Fruit fly (Drosophila melanogaster) Kc167 (cell line): ENCODE measurements around the gene CG11899.

Experiments
- Myc ChIP-seq: fragments of >200 bp; optimal IDR thresholded peaks from 2 replicates; lab custom pipeline; 2017; ENCODE audit warnings: missing external identifiers
- Sin3A ChIP-seq: fragments of >200 bp; optimal IDR thresholded peaks from 2 replicates; lab custom pipeline; 2018; ENCODE audit warnings: missing external identifiers
- h ChIP-seq: fragments of >200 bp; optimal IDR thresholded peaks from 3 replicates; lab custom pipeline; 2018; ENCODE audit warnings: missing external identifiers
- insv ChIP-seq: fragments of >200 bp; optimal IDR thresholded peaks from 3 replicates; lab custom pipeline; 2018; ENCODE audit warnings: missing external identifiers
- psq ChIP-seq: fragments of >200 bp; optimal IDR thresholded peaks from 2 replicates; lab custom pipeline; 2017; ENCODE audit warnings: missing external identifiers
- ttk ChIP-seq: sonication (Bioruptor generic); optimal IDR thresholded peaks from 2 replicates; lab custom pipeline; 2017; ENCODE audit warnings: missing external identifiers

The CG11899 gene

dm6 chr3R:29198299-29198698, 2.0 kb upstream of the CG11899 start:
- TF ChIP-seq Myc (lab: Kevin White, UChicago) = no peak
- TF ChIP-seq psq (lab: Kevin White, UChicago) = no peak
- TF ChIP-seq ttk (lab: Kevin White, UChicago) = no peak
- no peak for TF ChIP-seq h (lab: Kevin White, UChicago)
- TF ChIP-seq insv = no peak
- no peak for TF ChIP-seq Sin3A (lab: Kevin White, UChicago)

- TF ChIP-seq h (lab: Kevin White, UChicago) (no peak), insv (no peak), Sin3A (lab: Kevin White, UChicago) (no peak), ttk (lab: Kevin White, UChicago) (no peak), Myc (lab: Kevin White, UChicago) (no peak), psq (lab: Kevin White, UChicago) (no peak)
Observed at dm6 chr3R:29202418-29202817, 2.2 kb downstream of the CG11899 start, which contains the start of gene Mesh1. TSS of gene Mesh1 (minus strand) at chr3R:29202525.

dm6 chr3R:29204033-29204432, 3.8 kb downstream of the CG11899 start, which contains the start of gene Cyt-c1L:
TSS of gene Cyt-c1L (minus strand) at chr3R:29204133.
- TF ChIP-seq Sin3A (lab: Kevin White, UChicago) = no peak
- no peak for TF ChIP-seq Myc (lab: Kevin White, UChicago)
- TF ChIP-seq h (lab: Kevin White, UChicago) = no peak
- no peak for TF ChIP-seq insv
- TF ChIP-seq psq (lab: Kevin White, UChicago) = no peak
- no peak for TF ChIP-seq ttk (lab: Kevin White, UChicago)

dm6 chr3R:29204612-29205480, 4.6 kb downstream of the CG11899 start:
- TF ChIP-seq h (lab: Kevin White, UChicago) (no peak), ttk (lab: Kevin White, UChicago) (no peak)

dm6 chr3R:29206198-29207011, 6.2 kb downstream of the CG11899 start:
- no peak for TF ChIP-seq ttk (lab: Kevin White, UChicago)
- no peak for TF ChIP-seq Myc (lab: Kevin White, UChicago)
- TF ChIP-seq insv = no peak
- no peak for TF ChIP-seq h (lab: Kevin White, UChicago)
- TF ChIP-seq Sin3A (lab: Kevin White, UChicago) = no peak
- no peak for TF ChIP-seq psq (lab: Kevin White, UChicago)

- TF ChIP-seq h (lab: Kevin White, UChicago) (no peak), psq (lab: Kevin White, UChicago) (no peak)
Observed at dm6 chr3R:29207012-29207656, 6.9 kb downstream of the CG11899 start.

dm6 chr3R:29207996-29208395, 7.7 kb downstream of the CG11899 start:
- no peak for TF ChIP-seq h (lab: Kevin White, UChicago)
- no peak for TF ChIP-seq Myc (lab: Kevin White, UChicago)
- no peak for TF ChIP-seq Sin3A (lab: Kevin White, UChicago)
- no peak for TF ChIP-seq ttk (lab: Kevin White, UChicago)
- no peak for TF ChIP-seq psq (lab: Kevin White, UChicago)
- TF ChIP-seq insv = no peak

- TF ChIP-seq insv (no peak), ttk (lab: Kevin White, UChicago) (no peak), Myc (lab: Kevin White, UChicago) (no peak), psq (lab: Kevin White, UChicago) (no peak), Sin3A (lab: Kevin White, UChicago) (no peak), h (lab: Kevin White, UChicago) (no peak)
Observed at dm6 chr3R:29210091-29210490, 9.8 kb downstream of the CG11899 start.

dm6 chr3R:29210542-29211393, 10.5 kb downstream of the CG11899 start:
- no peak for TF ChIP-seq ttk (lab: Kevin White, UChicago)
- no peak for TF ChIP-seq psq (lab: Kevin White, UChicago)
- no peak for TF ChIP-seq Myc (lab: Kevin White, UChicago)
- no peak for TF ChIP-seq insv
- no peak for TF ChIP-seq h (lab: Kevin White, UChicago)
- no peak for TF ChIP-seq Sin3A (lab: Kevin White, UChicago)

dm6 chr3R:29211702-29212101, 11.4 kb downstream of the CG11899 start:
- no peak for TF ChIP-seq Sin3A (lab: Kevin White, UChicago)
- no peak for TF ChIP-seq h (lab: Kevin White, UChicago)
- TF ChIP-seq Myc (lab: Kevin White, UChicago) = no peak
- no peak for TF ChIP-seq insv
- no peak for TF ChIP-seq psq (lab: Kevin White, UChicago)
- no peak for TF ChIP-seq ttk (lab: Kevin White, UChicago)
